Worm (Caenorhabditis elegans) whole organism, L1 larva: ENCODE data around the gene ins-35.

Source experiments
- C04F5.9 ChIP-seq: sonication (generic microtip); optimal IDR thresholded peaks from 2 replicates; lab custom pipeline; 2016; ENCODE audit warnings: missing genetic modification characterization, missing compliant biosample characterization
- C34B4.2 ChIP-seq: sonication (generic microtip); optimal IDR thresholded peaks from 2 replicates; lab custom pipeline; 2017; ENCODE audit warnings: mild to moderate bottlenecking, missing genetic modification characterization, missing compliant biosample characterization
- alr-1 ChIP-seq: fragments of 200-800 bp; sonication (Bioruptor generic); optimal IDR thresholded peaks from 2 replicates; lab custom pipeline; 2018; ENCODE audit warnings: borderline replicate concordance, mild to moderate bottlenecking, missing genetic modification characterization, missing compliant biosample characterization
- aly-2 ChIP-seq: fragments of 150-350 bp; optimal IDR thresholded peaks from 2 replicates; lab custom pipeline; 2014; ENCODE audit warnings: missing biosample characterization, missing genetic modification characterization
- ama-1 ChIP-seq: fragments of 150-350 bp; optimal IDR thresholded peaks from 2 replicates; lab custom pipeline; 2014
- blmp-1 ChIP-seq: fragments of 150-350 bp; optimal IDR thresholded peaks from 2 replicates; lab custom pipeline; 2014; ENCODE audit warnings: missing biosample characterization, missing genetic modification characterization
- ceh-8 ChIP-seq: fragments of 200-800 bp; sonication (Bioruptor generic); optimal IDR thresholded peaks from 2 replicates; lab custom pipeline; 2018; ENCODE audit warnings: mild to moderate bottlenecking, missing genetic modification characterization, moderate library complexity, missing compliant biosample characterization
- ceh-82 ChIP-seq, 3 experiments: fragments of 150-350 bp in 1 of 3; sonication (generic microtip) in 2 of 3; optimal IDR thresholded peaks; 2 replicates each; lab custom pipeline; 2014 to 2017; ENCODE audit warnings: missing biosample characterization in 3 of 3, missing genetic modification characterization in 3 of 3
- ceh-90 ChIP-seq: sonication (generic microtip); optimal IDR thresholded peaks from 2 replicates; lab custom pipeline; 2016; ENCODE audit warnings: missing genetic modification characterization, missing compliant biosample characterization
- dpl-1 ChIP-seq, 3 experiments: fragments of 150-350 bp in 2 of 3; sonication (generic microtip) in 1 of 3; optimal IDR thresholded peaks; 2 replicates each; lab custom pipeline; 2014 to 2017; ENCODE audit warnings: missing biosample characterization in 3 of 3, missing genetic modification characterization in 3 of 3, missing genetic modification reagents in 3 of 3
- dsc-1 ChIP-seq: sonication (generic microtip); optimal IDR thresholded peaks from 2 replicates; lab custom pipeline; 2016; ENCODE audit warnings: mild to moderate bottlenecking, missing genetic modification characterization, missing compliant biosample characterization
- efl-1 ChIP-seq, 4 experiments: fragments of 150-350 bp; optimal IDR thresholded peaks in 3 of 4; peaks in 1 of 4; 1 replicate in 1 of 4; 2 replicates in 3 of 4; lab custom pipeline; 2014; ENCODE audit warnings: missing biosample characterization in 2 of 4, missing genetic modification characterization in 2 of 4, missing genetic modification reagents in 2 of 4
- efl-3 ChIP-seq: fragments of 200-800 bp; sonication (Bioruptor generic); optimal IDR thresholded peaks from 2 replicates; lab custom pipeline; 2018; ENCODE audit warnings: mild to moderate bottlenecking, missing genetic modification characterization, missing compliant biosample characterization
- egl-13 ChIP-seq: sonication (generic microtip); optimal IDR thresholded peaks from 2 replicates; lab custom pipeline; 2016; ENCODE audit warnings: missing genotype, missing genetic modification reagents, missing genetic modification characterization, missing compliant biosample characterization
- elt-2 ChIP-seq: sonication (generic microtip); optimal IDR thresholded peaks from 2 replicates; lab custom pipeline; 2016; ENCODE audit warnings: missing genetic modification characterization, mild to moderate bottlenecking, inconsistent platforms, missing compliant biosample characterization, missing genetic modification reagents
- elt-3 ChIP-seq, 6 experiments: fragments of 150-350 bp in 1 of 6; sonication (generic microtip); optimal IDR thresholded peaks; 2 replicates each; lab custom pipeline; 2017 to 2018; ENCODE audit warnings: missing biosample characterization in 6 of 6, missing genetic modification characterization in 6 of 6, inconsistent platforms in 1 of 6
- ets-5 ChIP-seq: fragments of 200-800 bp; sonication (Bioruptor generic); IDR thresholded peaks from 2 replicates; pipeline ENCODE4 v1.3.6; 2022; ENCODE audit warnings: missing genetic modification characterization, missing compliant biosample characterization
- fkh-10 ChIP-seq: sonication (generic microtip); optimal IDR thresholded peaks from 2 replicates; lab custom pipeline; 2017; ENCODE audit warnings: missing biosample characterization, missing genetic modification reagents, missing genetic modification characterization
- fkh-4 ChIP-seq: sonication (generic microtip); optimal IDR thresholded peaks from 2 replicates; lab custom pipeline; 2016; ENCODE audit warnings: missing compliant biosample characterization, missing genetic modification characterization, borderline replicate concordance
- fos-1 ChIP-seq: fragments of 150-350 bp; optimal IDR thresholded peaks from 2 replicates; lab custom pipeline; 2014; ENCODE audit warnings: missing biosample characterization, missing genetic modification characterization
- hlh-17 ChIP-seq: fragments of 200-800 bp; sonication (Bioruptor generic); optimal IDR thresholded peaks from 2 replicates; lab custom pipeline; 2018; ENCODE audit warnings: missing genetic modification characterization, mild to moderate bottlenecking, missing compliant biosample characterization, moderate library complexity, borderline replicate concordance
- hlh-4 ChIP-seq: sonication (generic microtip); optimal IDR thresholded peaks from 2 replicates; lab custom pipeline; 2016; ENCODE audit warnings: mild to moderate bottlenecking, missing genetic modification characterization, missing compliant biosample characterization
- irx-1 ChIP-seq: sonication (generic microtip); optimal IDR thresholded peaks from 2 replicates; lab custom pipeline; 2016; ENCODE audit warnings: missing genetic modification characterization, missing compliant biosample characterization
- isw-1 ChIP-seq: fragments of 200-800 bp; sonication (Bioruptor generic); IDR thresholded peaks from 2 replicates; pipeline ENCODE4 v1.3.6; 2022; ENCODE audit warnings: missing genetic modification characterization, missing compliant biosample characterization
- jun-1 ChIP-seq: fragments of 150-350 bp; optimal IDR thresholded peaks from 2 replicates; lab custom pipeline; 2014; ENCODE audit warnings: missing biosample characterization, missing genetic modification reagents, missing genetic modification characterization
- lin-13 ChIP-seq: fragments of 150-350 bp; optimal IDR thresholded peaks from 2 replicates; lab custom pipeline; 2014; ENCODE audit warnings: missing biosample characterization, missing genetic modification reagents, missing genetic modification characterization
- lin-15B ChIP-seq: fragments of 150-350 bp; sonication (generic microtip); optimal IDR thresholded peaks from 3 replicates; lab custom pipeline; 2014; ENCODE audit warnings: missing biosample characterization, missing genetic modification characterization
- lsy-2 ChIP-seq, 2 experiments: fragments of 150-350 bp; optimal IDR thresholded peaks; 2 replicates each; lab custom pipeline; 2014; ENCODE audit warnings: missing biosample characterization in 2 of 2, missing genetic modification characterization in 2 of 2
- mab-9 ChIP-seq: fragments of 200-800 bp; sonication (Bioruptor generic); IDR thresholded peaks from 2 replicates; pipeline ENCODE4 v1.3.6; 2022; ENCODE audit warnings: missing genetic modification reagents, missing genetic modification characterization, missing compliant biosample characterization
- mef-2 ChIP-seq: fragments of 150-350 bp; optimal IDR thresholded peaks from 2 replicates; lab custom pipeline; 2014; ENCODE audit warnings: missing biosample characterization, missing genetic modification characterization
- nhr-11 ChIP-seq: fragments of 150-350 bp; optimal IDR thresholded peaks from 2 replicates; lab custom pipeline; 2014; ENCODE audit warnings: missing biosample characterization, missing genetic modification characterization
- nhr-12 ChIP-seq: sonication (generic microtip); optimal IDR thresholded peaks from 2 replicates; lab custom pipeline; 2017; ENCODE audit warnings: missing biosample characterization, missing genetic modification characterization
- nhr-20 ChIP-seq: sonication (generic microtip); optimal IDR thresholded peaks from 2 replicates; lab custom pipeline; 2016; ENCODE audit warnings: mild to moderate bottlenecking, missing genetic modification characterization, missing compliant biosample characterization
- nhr-237 ChIP-seq: fragments of 150-350 bp; optimal IDR thresholded peaks from 2 replicates; lab custom pipeline; 2014; ENCODE audit warnings: missing biosample characterization, missing genetic modification characterization
- pag-3 ChIP-seq: sonication (generic microtip); optimal IDR thresholded peaks from 2 replicates; lab custom pipeline; 2017; ENCODE audit warnings: missing genetic modification characterization, mild to moderate bottlenecking, missing compliant biosample characterization, antibody characterized with exemption, borderline replicate concordance; ENCODE audit not compliant: insufficient read depth
- rnt-1 ChIP-seq: sonication (generic microtip); optimal IDR thresholded peaks from 2 replicates; lab custom pipeline; 2016; ENCODE audit warnings: mild to moderate bottlenecking, missing genetic modification characterization, moderate library complexity, missing compliant biosample characterization
- skn-1 ChIP-seq: fragments of 150-350 bp; optimal IDR thresholded peaks from 2 replicates; lab custom pipeline; 2014; ENCODE audit warnings: missing biosample characterization, missing genetic modification characterization
- snpc-4 ChIP-seq: fragments of 150-350 bp; optimal IDR thresholded peaks from 2 replicates; lab custom pipeline; 2014; ENCODE audit warnings: missing biosample characterization, missing genetic modification characterization
- sox-4 ChIP-seq: sonication (generic microtip); optimal IDR thresholded peaks from 2 replicates; lab custom pipeline; 2016; ENCODE audit warnings: missing genetic modification characterization, missing compliant biosample characterization
- sup-37 ChIP-seq: fragments of 200-800 bp; sonication (Bioruptor generic); optimal IDR thresholded peaks from 2 replicates; lab custom pipeline; 2018; ENCODE audit warnings: mild to moderate bottlenecking, missing genetic modification characterization, missing compliant biosample characterization
- swsn-7 ChIP-seq: sonication (generic microtip); optimal IDR thresholded peaks from 2 replicates; lab custom pipeline; 2016; ENCODE audit warnings: missing genetic modification characterization, missing compliant biosample characterization
- tlp-1 ChIP-seq: fragments of 150-350 bp; optimal IDR thresholded peaks from 2 replicates; lab custom pipeline; 2014; ENCODE audit warnings: missing biosample characterization, missing genetic modification characterization
- unc-130 ChIP-seq: fragments of 150-350 bp; optimal IDR thresholded peaks from 2 replicates; lab custom pipeline; 2017; ENCODE audit warnings: missing biosample characterization, missing genetic modification characterization, inconsistent platforms
- unc-30 ChIP-seq: sonication (generic microtip); optimal IDR thresholded peaks from 2 replicates; lab custom pipeline; 2017; ENCODE audit warnings: missing biosample characterization, missing genetic modification characterization
- unc-98 ChIP-seq: fragments of 200-800 bp; sonication (Bioruptor generic); IDR thresholded peaks from 2 replicates; pipeline ENCODE4 v1.3.6; 2022; ENCODE audit warnings: missing genetic modification characterization, missing compliant biosample characterization
- vab-15 ChIP-seq: sonication (generic microtip); optimal IDR thresholded peaks from 2 replicates; lab custom pipeline; 2017; ENCODE audit warnings: missing genotype, mild to moderate bottlenecking, missing genetic modification characterization, missing compliant biosample characterization
- xbp-1 ChIP-seq: sonication (generic microtip); optimal IDR thresholded peaks from 2 replicates; lab custom pipeline; 2016; ENCODE audit warnings: missing genetic modification characterization, missing compliant biosample characterization
- zag-1 ChIP-seq: fragments of 150-350 bp; optimal IDR thresholded peaks from 2 replicates; lab custom pipeline; 2014; ENCODE audit warnings: missing biosample characterization, missing genetic modification characterization
- zip-4 ChIP-seq: fragments of 200-800 bp; sonication (Bioruptor generic); optimal IDR thresholded peaks from 2 replicates; lab custom pipeline; 2018; ENCODE audit warnings: mild to moderate bottlenecking, missing genetic modification characterization, moderate library complexity, missing compliant biosample characterization
- ztf-11 ChIP-seq, 2 experiments: sonication (generic microtip); optimal IDR thresholded peaks; 2 replicates each; lab custom pipeline; 2016 to 2017; ENCODE audit warnings: missing genetic modification characterization in 2 of 2, missing biosample characterization in 1 of 2, missing compliant biosample characterization in 1 of 2

ins-35 gene

DNA sequence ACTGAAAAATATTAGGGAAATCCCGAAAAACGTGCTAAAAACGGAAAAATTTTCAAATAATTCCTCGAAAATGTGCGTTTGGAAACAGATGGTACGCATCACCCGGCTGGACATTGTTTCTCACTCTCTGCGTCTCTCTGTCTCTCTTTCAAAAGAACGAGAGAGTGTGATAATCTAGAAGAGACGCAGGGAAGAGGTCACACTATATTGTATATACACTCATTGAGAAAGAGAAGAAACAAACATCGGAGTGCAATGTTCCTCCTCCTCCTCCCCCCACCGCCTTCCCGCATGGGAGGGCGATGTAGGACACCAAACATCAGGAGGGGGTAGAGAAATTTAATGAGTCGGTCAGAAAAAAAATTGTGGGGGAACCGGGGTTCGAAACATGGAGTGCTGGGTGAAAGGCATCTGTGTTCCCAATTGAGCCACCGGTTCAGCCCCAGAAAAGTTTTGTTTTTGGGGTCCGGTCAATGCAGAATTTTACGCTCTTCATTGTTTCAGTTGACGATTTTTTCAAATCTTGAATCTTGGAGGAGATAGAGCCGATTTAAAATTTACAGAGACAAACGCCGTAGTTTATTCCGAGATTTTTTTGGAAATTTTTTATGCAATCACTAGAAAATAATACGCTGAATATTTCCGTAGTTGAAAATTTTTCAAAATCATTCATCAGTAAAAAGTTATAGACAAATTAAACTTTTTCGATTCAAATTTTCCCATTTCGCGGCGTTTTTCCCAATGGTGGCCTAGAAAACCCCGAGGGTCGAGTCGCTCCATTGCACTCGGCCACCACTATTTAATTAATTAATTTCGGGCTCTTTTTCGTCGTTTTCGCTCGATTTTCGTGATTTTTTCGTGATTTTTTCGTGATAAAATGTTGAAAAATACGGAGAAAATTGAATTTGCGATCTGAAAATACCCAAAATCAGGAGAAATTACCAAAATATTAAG lies 49.2 kb downstream of the ins-35 start:
- no peak for TF ChIP-seq C04F5.9
- TF ChIP-seq jun-1 (tag; lab: Kevin White, UChicago), result peak; percentile 40
- TF ChIP-seq lsy-2 (tag; optimal IDR thresholded peaks at IDR 0.05; lab: Kevin White, UChicago), result peak; percentile 32 to 69
- TF ChIP-seq elt-3 (tag; optimal IDR thresholded peaks at IDR 0.05; lab: Kevin White, UChicago), result peak in 1 of 6 experiments; percentile 14
- peak; percentile 2 for TF ChIP-seq sup-37 (GFP tag; lab: Kevin White, UChicago)
- TF ChIP-seq egl-13 (tag; lab: Kevin White, UChicago), result peak; percentile 58
- TF ChIP-seq ets-5 (GFP tag; lab: Robert Waterston, UW), result no peak
- no peak for TF ChIP-seq hlh-4 (tag; lab: Kevin White, UChicago)
- TF ChIP-seq alr-1 (tag; lab: Kevin White, UChicago), result no peak
- no peak for TF ChIP-seq snpc-4 (tag; lab: Kevin White, UChicago)
- peak in 1 of 2 experiments; percentile 70 for TF ChIP-seq ztf-11 (tag; optimal IDR thresholded peaks at IDR 0.05; lab: Kevin White, UChicago)
- peak; percentile 50 for TF ChIP-seq isw-1 (GFP tag; lab: Robert Waterston, UW)
- TF ChIP-seq irx-1 (tag; lab: Kevin White, UChicago), result peak; percentile 83
- TF ChIP-seq nhr-11 (tag; lab: Kevin White, UChicago), result no peak
- no peak for TF ChIP-seq nhr-237
- peak; percentile 5 to 68 (median 14) for TF ChIP-seq ceh-82 (tag; optimal IDR thresholded peaks at IDR 0.05; lab: Kevin White, UChicago)
- no peak for TF ChIP-seq efl-3 (GFP tag; lab: Kevin White, UChicago)
- TF ChIP-seq nhr-12 (tag; lab: Kevin White, UChicago), result no peak
- peak; percentile 64 for TF ChIP-seq xbp-1
- TF ChIP-seq skn-1 (tag; lab: Kevin White, UChicago), result peak; percentile 40
- peak; percentile 12 for TF ChIP-seq ceh-8
- no peak for TF ChIP-seq fos-1 (tag; lab: Kevin White, UChicago)
- no peak for TF ChIP-seq fkh-10
- no peak for TF ChIP-seq zip-4 (GFP tag; lab: Kevin White, UChicago)
- no peak for TF ChIP-seq mef-2
- TF ChIP-seq unc-130 (tag; lab: Kevin White, UChicago), result no peak
- TF ChIP-seq lin-15B, result peak; percentile 24
- TF ChIP-seq vab-15, result peak; percentile 5
- no peak for TF ChIP-seq C34B4.2 (tag; lab: Kevin White, UChicago)
- TF ChIP-seq hlh-17 (GFP tag; lab: Kevin White, UChicago), result no peak
- TF ChIP-seq unc-98 (GFP tag; lab: Robert Waterston, UW), result peak; percentile 30; the same call in 1 of the 2 replicates
- no peak for TF ChIP-seq pag-3
- TF ChIP-seq mab-9 (GFP tag; lab: Robert Waterston, UW), result no peak
- TF ChIP-seq sox-4, result peak; percentile 60
- TF ChIP-seq swsn-7 (tag; lab: Kevin White, UChicago), result peak; percentile 49
- TF ChIP-seq dpl-1 (GFP tag; optimal IDR thresholded peaks at IDR 0.05; lab: Kevin White, UChicago), result peak; percentile 84 to 92 (median 86)
- peak; percentile 73 for TF ChIP-seq fkh-4 (tag; lab: Kevin White, UChicago)
- peak; percentile 64 for TF ChIP-seq blmp-1 (tag; lab: Kevin White, UChicago)
- peak; percentile 90 for TF ChIP-seq nhr-20 (tag; lab: Kevin White, UChicago)
- no peak for TF ChIP-seq elt-2
- peak; percentile 51 for TF ChIP-seq lin-13 (GFP tag; lab: Kevin White, UChicago)
- TF ChIP-seq tlp-1, result no peak
- TF ChIP-seq rnt-1 (tag; lab: Kevin White, UChicago), result peak; percentile 92
- TF ChIP-seq aly-2 (tag; lab: Kevin White, UChicago), result no peak
- peak; percentile 91 for TF ChIP-seq dsc-1 (tag; lab: Kevin White, UChicago)
- TF ChIP-seq ama-1 (lab: Kevin White, UChicago), result no peak
- TF ChIP-seq zag-1 (tag; lab: Kevin White, UChicago), result peak; percentile 13
- TF ChIP-seq efl-1 (optimal IDR thresholded peaks at IDR 0.05; lab: Kevin White, UChicago), result peak; percentile 91 to 98
- TF ChIP-seq efl-1 (GFP tag; optimal IDR thresholded peaks at IDR 0.05 in 1 of 2; lab: Kevin White, UChicago), result peak; percentile 91 to 99
- TF ChIP-seq ceh-90 (tag; lab: Kevin White, UChicago), result peak; percentile 88
- TF ChIP-seq unc-30 (tag; lab: Kevin White, UChicago), result no peak
